Worm (Caenorhabditis elegans) whole organism, L3 larva: ENCODE results near the gene alh-10.

Experiments used
- R02D3.7 ChIP-seq: fragments of 150-350 bp; optimal IDR thresholded peaks from 2 replicates; lab custom pipeline; 2014; ENCODE audit warnings: missing biosample characterization, missing genetic modification characterization
- ZK546.5 ChIP-seq: sonication (generic microtip); optimal IDR thresholded peaks from 2 replicates; lab custom pipeline; 2017; ENCODE audit warnings: missing biosample characterization, missing genetic modification characterization
- ama-1 ChIP-seq: fragments of 150-350 bp; optimal IDR thresholded peaks from 2 replicates; lab custom pipeline; 2018
- ceh-28 ChIP-seq: fragments of 150-350 bp; optimal IDR thresholded peaks from 2 replicates; lab custom pipeline; 2014; ENCODE audit warnings: missing biosample characterization, missing genetic modification reagents, missing genetic modification characterization
- elt-1 ChIP-seq: fragments of 150-350 bp; optimal IDR thresholded peaks from 2 replicates; lab custom pipeline; 2014; ENCODE audit warnings: missing biosample characterization, missing genetic modification characterization
- elt-2 ChIP-seq: sonication (generic microtip); optimal IDR thresholded peaks from 2 replicates; lab custom pipeline; 2016; ENCODE audit warnings: missing genetic modification reagents, mild to moderate bottlenecking, missing genetic modification characterization, missing compliant biosample characterization
- elt-3 ChIP-seq, 3 experiments: fragments of 150-350 bp in 1 of 3; sonication (generic microtip) in 2 of 3; optimal IDR thresholded peaks; 2 replicates in 2 of 3; 4 replicates in 1 of 3; lab custom pipeline; 2014 to 2017; ENCODE audit warnings: missing biosample characterization in 3 of 3, missing genetic modification characterization in 3 of 3
- eor-1 ChIP-seq, 2 experiments: fragments of 150-350 bp; optimal IDR thresholded peaks; 2 replicates each; lab custom pipeline; 2014 to 2018; ENCODE audit warnings: missing biosample characterization in 2 of 2, missing genetic modification characterization in 2 of 2
- fkh-10 ChIP-seq: sonication (generic microtip); optimal IDR thresholded peaks from 2 replicates; lab custom pipeline; 2017; ENCODE audit warnings: missing biosample characterization, missing genetic modification reagents, missing genetic modification characterization
- fkh-2 ChIP-seq: fragments of 150-350 bp; optimal IDR thresholded peaks from 2 replicates; lab custom pipeline; 2014; ENCODE audit warnings: missing biosample characterization, missing genetic modification reagents, missing genetic modification characterization
- hmg-11 ChIP-seq: sonication (generic microtip); optimal IDR thresholded peaks from 2 replicates; lab custom pipeline; 2016; ENCODE audit warnings: missing genetic modification characterization, missing compliant biosample characterization
- jun-1 ChIP-seq: fragments of 150-350 bp; optimal IDR thresholded peaks from 2 replicates; lab custom pipeline; 2014; ENCODE audit warnings: missing biosample characterization, missing genetic modification reagents, missing genetic modification characterization
- lsy-12 ChIP-seq: sonication (generic microtip); optimal IDR thresholded peaks from 2 replicates; lab custom pipeline; 2016; ENCODE audit warnings: mild to moderate bottlenecking, missing genetic modification characterization, missing compliant biosample characterization
- mdl-1 ChIP-seq: fragments of 150-350 bp; optimal IDR thresholded peaks from 2 replicates; lab custom pipeline; 2014; ENCODE audit warnings: missing biosample characterization, missing genetic modification characterization
- mml-1 ChIP-seq: fragments of 150-350 bp; sonication (generic microtip); optimal IDR thresholded peaks from 3 replicates; lab custom pipeline; 2014; ENCODE audit warnings: missing biosample characterization, missing genetic modification characterization
- nhr-11 ChIP-seq: fragments of 150-350 bp; optimal IDR thresholded peaks from 2 replicates; lab custom pipeline; 2014; ENCODE audit warnings: missing biosample characterization, missing genetic modification characterization
- nhr-23 ChIP-seq: fragments of 150-350 bp; optimal IDR thresholded peaks from 2 replicates; lab custom pipeline; 2014; ENCODE audit warnings: missing biosample characterization, missing genetic modification reagents, missing genetic modification characterization
- nhr-25 ChIP-seq: sonication (generic microtip); optimal IDR thresholded peaks from 2 replicates; lab custom pipeline; 2017; ENCODE audit warnings: missing biosample characterization, missing genetic modification characterization
- nhr-28 ChIP-seq: fragments of 150-350 bp; optimal IDR thresholded peaks from 2 replicates; lab custom pipeline; 2014; ENCODE audit warnings: missing biosample characterization, missing genetic modification characterization
- nhr-43 ChIP-seq: sonication (generic microtip); optimal IDR thresholded peaks from 2 replicates; lab custom pipeline; 2016; ENCODE audit warnings: mild to moderate bottlenecking, missing genetic modification characterization, missing compliant biosample characterization; ENCODE audit not compliant: poor library complexity, severe bottlenecking
- nhr-77 ChIP-seq: fragments of 150-350 bp; optimal IDR thresholded peaks from 2 replicates; lab custom pipeline; 2014; ENCODE audit warnings: missing biosample characterization, missing genetic modification characterization
- pqm-1 ChIP-seq: fragments of 150-350 bp; optimal IDR thresholded peaks from 2 replicates; lab custom pipeline; 2017; ENCODE audit warnings: missing biosample characterization, missing genetic modification characterization, inconsistent platforms
- sea-2 ChIP-seq: fragments of 150-350 bp; sonication (generic microtip); optimal IDR thresholded peaks from 4 replicates; lab custom pipeline; 2014; ENCODE audit warnings: missing biosample characterization, missing genetic modification reagents, missing genetic modification characterization
- skn-1 ChIP-seq: fragments of 150-350 bp; optimal IDR thresholded peaks from 2 replicates; lab custom pipeline; 2014; ENCODE audit warnings: missing biosample characterization, missing genetic modification characterization
- snpc-4 ChIP-seq: fragments of 150-350 bp; optimal IDR thresholded peaks from 2 replicates; lab custom pipeline; 2014; ENCODE audit warnings: missing biosample characterization, missing genetic modification characterization
- unc-62 ChIP-seq: fragments of 150-350 bp; sonication (generic microtip); optimal IDR thresholded peaks from 4 replicates; lab custom pipeline; 2014; ENCODE audit warnings: missing biosample characterization, missing genetic modification reagents, missing genetic modification characterization
- zag-1 ChIP-seq: fragments of 150-350 bp; optimal IDR thresholded peaks from 2 replicates; lab custom pipeline; 2014; ENCODE audit warnings: missing biosample characterization, missing genetic modification characterization
- ztf-11 ChIP-seq: fragments of 150-350 bp; optimal IDR thresholded peaks from 2 replicates; lab custom pipeline; 2014; ENCODE audit warnings: missing biosample characterization, missing genetic modification characterization
- ztf-4 ChIP-seq: fragments of 150-350 bp; optimal IDR thresholded peaks from 2 replicates; lab custom pipeline; 2014; ENCODE audit warnings: missing biosample characterization, missing genetic modification characterization

Gene alh-10

DNA sequence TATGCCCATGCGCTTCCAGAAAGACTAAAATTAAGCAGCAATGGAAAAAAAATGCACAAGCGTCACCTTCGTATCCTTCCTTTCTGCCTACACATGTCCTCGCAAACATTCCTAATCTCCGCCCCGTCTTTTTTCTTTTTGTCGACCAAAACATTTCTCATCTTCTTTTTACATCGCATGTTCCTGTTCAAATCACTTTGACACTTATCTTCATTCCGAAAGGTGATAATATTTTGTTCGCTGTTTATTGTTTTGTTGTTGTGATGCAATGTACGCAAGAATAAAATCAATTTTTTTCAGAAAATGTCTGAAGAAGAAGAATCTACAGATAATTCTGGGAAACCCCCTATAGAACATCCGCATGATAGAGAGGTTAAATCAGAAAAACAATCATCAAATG, 17.1 kb downstream of the alh-10 start, which contains the start of gene ist-1:
TSS of gene ist-1 (plus strand) at position 301 of the 400 bp plus-strand sequence.
- TF ChIP-seq fkh-2 (tag; lab: Kevin White, UChicago) (no peak), elt-3 (tag; optimal IDR thresholded peaks at IDR 0.05; lab: Kevin White, UChicago) (no peak)
- TF ChIP-seq, all 47 proteins: peak for 0

DNA sequence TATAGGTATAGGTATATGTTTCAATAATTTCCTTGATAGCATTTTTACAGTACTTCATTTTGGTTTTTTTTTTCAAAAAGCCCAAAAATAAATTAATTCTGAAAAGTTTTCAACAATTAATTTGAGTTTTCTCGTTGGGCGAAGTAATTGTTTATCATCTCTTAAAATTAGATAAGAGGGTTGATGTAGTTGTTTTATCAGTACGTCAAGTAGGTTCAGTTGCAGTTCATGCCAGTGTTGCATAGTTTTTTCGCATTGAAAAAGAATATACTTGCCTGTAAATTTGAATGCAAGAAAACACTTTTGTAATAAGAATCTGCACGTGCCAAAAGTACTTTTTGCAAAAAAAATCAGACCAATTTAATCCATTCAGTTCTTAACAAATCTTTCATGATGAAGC, 18.3 kb downstream of the alh-10 start:
- TF ChIP-seq nhr-11, result no peak
- peak; percentile 63 for TF ChIP-seq elt-2 (tag; lab: Kevin White, UChicago)
- no peak for TF ChIP-seq zag-1 (tag; lab: Kevin White, UChicago)
- no peak for TF ChIP-seq nhr-25 (tag; lab: Kevin White, UChicago)

ce11 chrX:7124044-7124443, 19.4 kb downstream of the alh-10 start:
- TF ChIP-seq pqm-1 (tag; lab: Kevin White, UChicago), result peak; percentile 70
- no peak for TF ChIP-seq hmg-11 (tag; lab: Kevin White, UChicago)
- TF ChIP-seq, all 47 proteins: peak for 1

- TF ChIP-seq sea-2, result no peak
- TF ChIP-seq ztf-4, result no peak
- no peak for TF ChIP-seq snpc-4
- TF ChIP-seq mml-1, result no peak
- TF ChIP-seq lsy-12, result no peak
- no peak for TF ChIP-seq skn-1 (tag; lab: Kevin White, UChicago)
- TF ChIP-seq ceh-28 (tag; lab: Kevin White, UChicago), result no peak
- TF ChIP-seq unc-62 (GFP tag; lab: Kevin White, UChicago), result no peak
- TF ChIP-seq fkh-2 (tag; lab: Kevin White, UChicago), result no peak
- TF ChIP-seq ama-1 (lab: Kevin White, UChicago), result no peak
- TF ChIP-seq nhr-11, result no peak
- TF ChIP-seq jun-1 (tag; lab: Kevin White, UChicago), result no peak
- TF ChIP-seq ZK546.5 (tag; lab: Kevin White, UChicago), result no peak
These were observed 20.8 kb downstream of the alh-10 start for ce11 chrX:7122655-7123054.

- TF ChIP-seq nhr-28 (tag; lab: Kevin White, UChicago) (no peak), nhr-23 (tag; lab: Kevin White, UChicago) (no peak), mdl-1 (tag; lab: Kevin White, UChicago) (no peak), zag-1 (tag; lab: Kevin White, UChicago) (no peak), ama-1 (lab: Kevin White, UChicago) (no peak), nhr-43 (tag; lab: Kevin White, UChicago) (no peak), elt-1 (tag; lab: Kevin White, UChicago) (no peak), nhr-77 (tag; lab: Kevin White, UChicago) (no peak), pqm-1 (tag; lab: Kevin White, UChicago) (no peak), fkh-10 (GFP tag; lab: Kevin White, UChicago) (no peak), eor-1 (tag; optimal IDR thresholded peaks at IDR 0.05; lab: Kevin White, UChicago) (no peak), R02D3.7 (tag; lab: Kevin White, UChicago) (no peak), ceh-28 (tag; lab: Kevin White, UChicago) (no peak)
- TF ChIP-seq, all 47 proteins: peak for 0
These were observed 26.5 kb downstream of the alh-10 start, which contains the start of gene hen-1 for ce11 chrX:7116896-7117295. Gene hen-1 (minus strand): TSS chrX:7116996.

DNA sequence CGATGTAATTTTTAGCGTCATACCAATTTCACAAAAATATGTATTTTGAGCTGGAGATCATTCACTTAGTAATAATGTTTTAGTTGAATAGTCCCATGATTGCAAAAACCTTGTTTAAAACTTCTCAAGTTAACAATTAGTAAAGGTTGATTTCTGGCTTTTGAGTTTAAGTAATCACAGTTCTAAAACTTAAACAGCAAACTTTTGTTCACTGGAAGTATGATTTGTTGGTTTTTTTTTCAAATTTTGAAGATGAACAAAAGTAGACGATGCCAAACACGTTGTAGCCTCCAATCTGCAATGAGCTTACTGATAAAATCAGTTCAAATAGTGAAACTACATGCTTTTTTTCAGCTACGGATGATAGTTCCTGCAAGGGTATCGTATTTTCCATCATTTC, 30.9 kb downstream of the alh-10 start, which contains the start of gene C36B7.1:
TSS of gene C36B7.1 (plus strand) at position 301 of the 400 bp plus-strand sequence.
- TF ChIP-seq elt-1 (tag; lab: Kevin White, UChicago), result no peak

- TF ChIP-seq nhr-11, result no peak
- no peak for TF ChIP-seq R02D3.7 (tag; lab: Kevin White, UChicago)
- no peak for TF ChIP-seq lsy-12
- TF ChIP-seq elt-3 (tag; optimal IDR thresholded peaks at IDR 0.05; lab: Kevin White, UChicago), result no peak
- TF ChIP-seq mml-1, result no peak
- no peak for TF ChIP-seq nhr-77 (tag; lab: Kevin White, UChicago)
- TF ChIP-seq jun-1 (tag; lab: Kevin White, UChicago), result no peak
- no peak for TF ChIP-seq snpc-4
- no peak for TF ChIP-seq fkh-10 (GFP tag; lab: Kevin White, UChicago)
- TF ChIP-seq ztf-11 (tag; lab: Kevin White, UChicago), result no peak
- no peak for TF ChIP-seq elt-1 (tag; lab: Kevin White, UChicago)
These were observed 37.3 kb downstream of the alh-10 start, which contains the start of gene C36B7.2 for ce11 chrX:7106103-7106502. Gene C36B7.2 (plus strand): TSS chrX:7106403.
